Worm (Caenorhabditis elegans) whole organism, early embryonic: Measurements from ENCODE around the gene txt-1.

Experiments
- B0310.2 ChIP-seq: sonication (generic microtip); optimal IDR thresholded peaks from 2 replicates; lab custom pipeline; 2016; ENCODE audit warnings: mild to moderate bottlenecking, missing genetic modification characterization, missing compliant biosample characterization
- F13C5.2 ChIP-seq: sonication (generic microtip); optimal IDR thresholded peaks from 2 replicates; lab custom pipeline; 2017; ENCODE audit warnings: mild to moderate bottlenecking, missing genetic modification characterization, inconsistent platforms, missing compliant biosample characterization
- aly-1 ChIP-seq: sonication (generic microtip); optimal IDR thresholded peaks from 2 replicates; lab custom pipeline; 2016; ENCODE audit warnings: missing genetic modification characterization, missing compliant biosample characterization
- ama-1 ChIP-seq: fragments of 150-350 bp; optimal IDR thresholded peaks from 2 replicates; lab custom pipeline; 2014
- ceh-13 ChIP-seq: fragments of 200-800 bp; sonication (Bioruptor generic); optimal IDR thresholded peaks from 2 replicates; lab custom pipeline; 2018; ENCODE audit warnings: mild to moderate bottlenecking, missing genetic modification characterization, missing compliant biosample characterization
- flt-1 ChIP-seq: fragments of 200-800 bp; sonication (Bioruptor generic); IDR thresholded peaks from 2 replicates; pipeline ENCODE4 v1.3.6; 2022; ENCODE audit warnings: missing genetic modification characterization, missing compliant biosample characterization
- hnd-1 ChIP-seq: sonication (generic microtip); optimal IDR thresholded peaks from 2 replicates; lab custom pipeline; 2016; ENCODE audit warnings: missing genetic modification characterization, missing compliant biosample characterization
- pes-1 ChIP-seq: fragments of 200-800 bp; sonication (Bioruptor generic); IDR thresholded peaks from 2 replicates; pipeline ENCODE4 v1.3.6; 2022; ENCODE audit warnings: missing genetic modification reagents, missing genetic modification characterization, missing compliant biosample characterization
- sea-1 ChIP-seq: fragments of 200-800 bp; sonication (Bioruptor generic); conservative IDR thresholded peaks from 2 replicates; pipeline ENCODE4 v1.3.6; 2022; ENCODE audit warnings: missing genetic modification characterization, missing compliant biosample characterization
- tbx-11 ChIP-seq: fragments of 200-800 bp; sonication (Bioruptor generic); IDR thresholded peaks from 2 replicates; pipeline ENCODE4 v1.3.6; 2022; ENCODE audit warnings: missing genetic modification characterization, missing compliant biosample characterization

DNA sequence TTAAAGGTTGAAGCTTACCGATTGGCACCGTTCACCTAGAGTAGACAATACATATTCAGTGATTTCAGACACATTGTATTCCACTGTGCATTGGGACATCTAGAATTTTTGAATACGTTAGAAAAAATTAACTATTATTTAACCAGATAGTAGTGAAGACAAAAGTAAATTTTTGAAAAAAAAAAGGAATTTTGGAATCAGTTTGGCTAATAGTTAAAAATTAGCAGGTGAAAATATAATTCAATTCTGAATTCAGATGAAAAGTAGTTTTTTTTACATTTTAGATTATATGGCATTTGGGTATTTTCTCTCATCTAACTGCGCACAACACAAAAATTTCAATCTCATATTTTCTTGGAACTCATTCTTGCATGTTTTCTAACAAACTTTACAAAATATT is 18.9 kb downstream of the txt-1 start, which contains the start of gene nmur-2:
- TF ChIP-seq B0310.2 (tag; lab: Kevin White, UChicago) = no peak
- TF ChIP-seq ama-1 = no peak
- no peak for TF ChIP-seq sea-1 (GFP tag; lab: Robert Waterston, UW)
- no peak for TF ChIP-seq aly-1 (tag; lab: Kevin White, UChicago)
- TF ChIP-seq pes-1 (GFP tag; lab: Robert Waterston, UW) = no peak
- no peak for TF ChIP-seq tbx-11
- TF ChIP-seq hnd-1 (tag; lab: Kevin White, UChicago) = no peak
- TF ChIP-seq F13C5.2 (tag; lab: Kevin White, UChicago) = no peak
- no peak for TF ChIP-seq ceh-13 (GFP tag; lab: Kevin White, UChicago)
- no peak for TF ChIP-seq flt-1 (GFP tag; lab: Robert Waterston, UW)
